Worm (Caenorhabditis elegans) whole organism, dauer: ENCODE data around the gene sea-2.

Experiments used
- unc-62 ChIP-seq: sonication (generic microtip); optimal IDR thresholded peaks from 2 replicates; lab custom pipeline; 2017; ENCODE audit warnings: missing biosample characterization, missing genetic modification reagents, missing genetic modification characterization

Gene sea-2

ce11 chrII:3990706-3991105, 40.5 kb downstream of the sea-2 start:
- no peak for TF ChIP-seq unc-62 (GFP tag; lab: Kevin White, UChicago)

- TF ChIP-seq unc-62 (GFP tag; lab: Kevin White, UChicago): no peak
Observed at ce11 chrII:3992029-3992428, 41.9 kb downstream of the sea-2 start.

DNA sequence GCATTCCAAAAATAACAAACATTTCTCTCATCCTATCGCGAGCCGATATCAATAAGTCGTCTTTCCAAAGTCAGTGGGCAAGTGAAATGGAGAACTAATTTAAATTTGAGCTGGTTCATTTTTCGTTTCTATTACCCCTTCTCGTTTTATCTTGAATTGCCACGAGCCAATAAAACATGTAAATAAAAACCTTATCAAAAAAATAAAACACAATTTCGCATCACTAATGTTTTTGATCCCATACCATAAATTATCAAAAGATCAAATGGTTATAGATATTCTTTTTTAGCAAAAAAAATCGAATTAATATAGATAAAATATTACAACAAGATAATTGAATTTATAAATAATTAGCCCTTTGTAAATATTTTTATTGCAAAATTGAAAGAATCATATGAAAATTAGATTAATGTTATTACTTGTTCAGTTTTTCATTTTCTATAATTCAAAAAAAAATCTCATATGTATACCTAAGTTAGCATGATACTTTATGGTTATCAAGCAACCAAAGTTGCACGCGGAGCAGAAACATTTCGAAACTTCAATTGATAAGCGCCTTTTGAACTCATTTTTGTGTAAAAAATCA, 42.6 kb downstream of the sea-2 start, which contains the start of gene Y14H12A.1:
Y14H12A.1 (plus strand) TSS at position 536 of the 586 bp plus-strand sequence.
- TF ChIP-seq unc-62 (GFP tag; lab: Kevin White, UChicago): no peak

DNA sequence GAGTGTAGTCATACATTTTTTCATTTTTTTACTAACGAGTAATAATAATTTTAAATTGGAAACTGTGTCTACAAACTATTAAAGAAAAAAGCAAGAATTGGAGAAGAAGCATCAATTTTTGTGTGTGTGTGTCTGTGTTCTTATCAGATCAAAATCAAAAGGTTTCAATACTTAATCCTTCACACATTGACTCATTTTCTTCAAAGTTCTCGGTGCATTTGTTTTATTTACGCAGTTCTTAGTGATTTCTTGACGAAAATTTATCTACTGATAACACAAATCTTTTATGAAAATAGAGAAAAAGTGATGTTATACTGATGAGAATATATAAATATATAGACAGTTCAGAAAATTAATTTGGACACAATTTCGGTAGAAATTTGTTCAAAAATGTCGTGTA, 45.8 kb downstream of the sea-2 start, which contains the start of gene clc-22:
clc-22 (minus strand) TSS at position 71 of the 400 bp plus-strand sequence.
- no peak for TF ChIP-seq unc-62 (GFP tag; lab: Kevin White, UChicago)

DNA sequence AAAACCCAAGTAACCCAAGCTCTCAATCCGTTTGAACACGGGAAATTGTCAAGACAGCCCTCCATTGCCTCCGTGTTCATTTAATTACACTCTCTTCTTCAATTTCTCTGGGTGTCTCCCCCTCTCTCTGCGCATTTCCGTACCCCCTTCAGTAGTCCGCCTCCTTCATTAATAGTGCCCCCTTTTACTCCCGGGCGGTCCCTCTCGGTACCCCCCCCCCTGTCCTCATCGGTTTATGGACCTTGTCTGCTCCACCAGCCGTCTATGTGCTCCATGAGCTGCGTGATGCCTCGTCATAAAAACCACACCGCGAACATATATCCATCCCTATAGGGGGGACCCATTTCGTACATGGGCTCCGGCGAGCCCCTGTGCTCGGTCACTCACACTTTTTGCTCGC, 49.4 kb downstream of the sea-2 start:
- no peak for TF ChIP-seq unc-62 (GFP tag; lab: Kevin White, UChicago)

DNA sequence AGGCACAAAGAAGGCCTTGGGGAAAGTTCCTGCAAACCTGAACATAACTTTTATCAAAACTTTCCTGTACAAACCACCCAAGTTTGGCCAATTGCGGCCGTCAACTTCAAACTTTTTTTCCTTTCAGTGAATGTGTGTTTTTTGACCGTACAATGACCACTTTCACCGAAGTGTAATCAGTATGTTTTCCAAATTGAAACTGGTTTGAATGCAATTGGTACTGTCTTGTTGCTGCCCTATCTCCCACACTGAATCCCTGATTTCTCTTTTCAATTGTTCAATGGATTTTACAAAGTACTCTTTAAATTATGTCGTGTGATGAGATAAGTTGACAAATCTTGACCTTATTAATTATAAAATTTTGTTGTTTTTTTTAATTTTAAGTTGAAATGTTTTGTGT, 50.3 kb downstream of the sea-2 start:
- no peak for TF ChIP-seq unc-62 (GFP tag; lab: Kevin White, UChicago)

ce11 chrII:4002134-4002533, 52.0 kb downstream of the sea-2 start:
- no peak for TF ChIP-seq unc-62 (GFP tag; lab: Kevin White, UChicago)

DNA sequence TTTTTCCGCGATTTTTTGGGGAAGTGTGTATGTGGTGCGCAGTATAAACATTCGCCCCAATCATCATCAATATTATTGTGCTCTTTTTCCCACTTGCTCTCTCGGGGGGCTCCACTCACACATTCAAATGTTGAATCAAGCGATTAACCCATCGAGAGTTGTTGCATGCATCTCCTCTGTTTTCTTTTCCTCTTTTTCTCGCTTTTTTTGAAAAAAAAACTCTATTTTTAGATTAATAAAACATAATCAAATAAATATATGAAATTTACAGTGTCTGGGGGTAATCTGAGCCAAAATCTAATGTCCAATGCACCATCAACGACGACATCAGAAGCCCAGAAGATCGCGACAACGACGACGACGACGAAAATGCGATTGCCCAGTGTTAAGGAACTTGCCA, 54.4 kb downstream of the sea-2 start, which contains the start of gene ephx-1:
ephx-1 (plus strand) TSS at position 301 of the 400 bp plus-strand sequence.
- TF ChIP-seq unc-62 (GFP tag; lab: Kevin White, UChicago): no peak

ce11 chrII:4007972-4008371, 57.8 kb downstream of the sea-2 start:
- no peak for TF ChIP-seq unc-62 (GFP tag; lab: Kevin White, UChicago)

- no peak for TF ChIP-seq unc-62 (GFP tag; lab: Kevin White, UChicago)
Observed at ce11 chrII:4011518-4011917, 61.3 kb downstream of the sea-2 start.

DNA sequence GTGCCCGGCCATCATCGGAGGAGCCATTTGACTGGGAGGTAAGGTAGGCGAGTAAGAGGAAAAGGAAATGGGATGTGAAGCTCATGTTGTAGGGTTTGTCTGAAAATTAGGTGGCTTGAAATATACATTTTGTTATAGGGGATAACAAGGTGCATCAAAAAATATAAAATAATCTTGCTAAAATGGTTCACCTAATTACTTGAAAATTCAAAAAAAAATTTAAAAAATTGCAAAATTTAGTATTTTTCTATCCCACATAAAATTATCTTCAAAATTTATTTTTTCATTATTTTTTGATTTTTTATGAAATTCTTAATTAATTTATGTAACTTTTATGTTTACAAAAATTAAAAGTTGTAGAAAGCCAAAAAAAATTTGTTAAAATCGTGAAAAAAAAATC, 68.4 kb downstream of the sea-2 start, which contains the start of gene K07D4.6:
K07D4.6 (minus strand) TSS at position 101 of the 400 bp plus-strand sequence.
- no peak for TF ChIP-seq unc-62 (GFP tag; lab: Kevin White, UChicago)
